Worm (Caenorhabditis elegans) whole organism, late embryonic: ENCODE results near the gene nhr-39.

ENCODE experiments used
- C08G9.2 ChIP-seq: sonication (generic microtip); optimal IDR thresholded peaks from 2 replicates; lab custom pipeline; 2016; ENCODE audit warnings: mild to moderate bottlenecking, missing genetic modification characterization, moderate library complexity, missing compliant biosample characterization
- F13H6.1 ChIP-seq: sonication (generic microtip); optimal IDR thresholded peaks from 2 replicates; lab custom pipeline; 2016; ENCODE audit warnings: missing genetic modification characterization, missing compliant biosample characterization
- K02D7.2 ChIP-seq: sonication (generic microtip); optimal IDR thresholded peaks from 2 replicates; lab custom pipeline; 2017; ENCODE audit warnings: mild to moderate bottlenecking, missing genetic modification characterization, missing compliant biosample characterization
- ahr-1 ChIP-seq: sonication (generic microtip); optimal IDR thresholded peaks from 2 replicates; lab custom pipeline; 2016; ENCODE audit warnings: missing genetic modification characterization, missing compliant biosample characterization
- ama-1 ChIP-seq: fragments of 150-350 bp; optimal IDR thresholded peaks from 2 replicates; lab custom pipeline; 2014
- ceh-18 ChIP-seq: sonication (generic microtip); optimal IDR thresholded peaks from 2 replicates; lab custom pipeline; 2016; ENCODE audit warnings: missing genetic modification characterization, missing compliant biosample characterization
- ceh-2 ChIP-seq: sonication (generic microtip); optimal IDR thresholded peaks from 2 replicates; lab custom pipeline; 2016; ENCODE audit warnings: missing genotype, missing genetic modification characterization, missing compliant biosample characterization
- ceh-22 ChIP-seq: sonication (generic microtip); optimal IDR thresholded peaks from 2 replicates; lab custom pipeline; 2017; ENCODE audit warnings: missing biosample characterization, missing genetic modification characterization
- ceh-24 ChIP-seq: sonication (generic microtip); optimal IDR thresholded peaks from 2 replicates; lab custom pipeline; 2016; ENCODE audit warnings: mild to moderate bottlenecking, missing genetic modification characterization, missing compliant biosample characterization
- ceh-30 ChIP-seq: fragments of 150-350 bp; optimal IDR thresholded peaks from 2 replicates; lab custom pipeline; 2014; ENCODE audit warnings: missing biosample characterization, missing genetic modification characterization
- ceh-31 ChIP-seq: sonication (generic microtip); optimal IDR thresholded peaks from 2 replicates; lab custom pipeline; 2016; ENCODE audit warnings: missing genetic modification characterization, missing compliant biosample characterization
- ceh-34 ChIP-seq: sonication (generic microtip); optimal IDR thresholded peaks from 2 replicates; lab custom pipeline; 2016; ENCODE audit warnings: mild to moderate bottlenecking, missing genetic modification characterization, missing compliant biosample characterization
- ceh-45 ChIP-seq: fragments of 200-800 bp; sonication (Bioruptor generic); IDR thresholded peaks from 2 replicates; pipeline ENCODE4 v1.3.6; 2022; ENCODE audit warnings: missing genetic modification reagents, missing genetic modification characterization, missing compliant biosample characterization
- ceh-48 ChIP-seq: sonication (generic microtip); optimal IDR thresholded peaks from 2 replicates; lab custom pipeline; 2016; ENCODE audit warnings: missing genetic modification characterization, inconsistent platforms, missing compliant biosample characterization
- ceh-9 ChIP-seq: sonication (generic microtip); optimal IDR thresholded peaks from 2 replicates; lab custom pipeline; 2016; ENCODE audit warnings: mild to moderate bottlenecking, missing genetic modification characterization, inconsistent platforms, missing compliant biosample characterization
- elt-4 ChIP-seq: sonication (generic microtip); optimal IDR thresholded peaks from 2 replicates; lab custom pipeline; 2016; ENCODE audit warnings: missing genetic modification characterization, missing compliant biosample characterization
- ets-4 ChIP-seq: sonication (generic microtip); optimal IDR thresholded peaks from 2 replicates; lab custom pipeline; 2016; ENCODE audit warnings: missing genetic modification characterization, missing compliant biosample characterization
- eyg-1 ChIP-seq: sonication (generic microtip); optimal IDR thresholded peaks from 2 replicates; lab custom pipeline; 2016; ENCODE audit warnings: missing genotype, missing genetic modification characterization, missing compliant biosample characterization
- fax-1 ChIP-seq: sonication (generic microtip); optimal IDR thresholded peaks from 2 replicates; lab custom pipeline; 2016; ENCODE audit warnings: missing genotype, missing genetic modification characterization, missing compliant biosample characterization
- lim-6 ChIP-seq: sonication (generic microtip); optimal IDR thresholded peaks from 2 replicates; lab custom pipeline; 2016; ENCODE audit warnings: missing genetic modification characterization, missing compliant biosample characterization
- mec-3 ChIP-seq: sonication (generic microtip); optimal IDR thresholded peaks from 2 replicates; lab custom pipeline; 2016; ENCODE audit warnings: borderline replicate concordance, missing genetic modification characterization, missing compliant biosample characterization
- nhr-11 ChIP-seq: fragments of 150-350 bp; optimal IDR thresholded peaks from 2 replicates; lab custom pipeline; 2014; ENCODE audit warnings: missing biosample characterization, missing genetic modification characterization
- npax-4 ChIP-seq: sonication (generic microtip); optimal IDR thresholded peaks from 2 replicates; lab custom pipeline; 2016; ENCODE audit warnings: missing genetic modification characterization, missing compliant biosample characterization
- pat-9 ChIP-seq: fragments of 200-800 bp; sonication (Bioruptor generic); optimal IDR thresholded peaks from 2 replicates; lab custom pipeline; 2018; ENCODE audit warnings: mild to moderate bottlenecking, missing genetic modification characterization, moderate library complexity, missing compliant biosample characterization
- pax-1 ChIP-seq: fragments of 150-350 bp; optimal IDR thresholded peaks from 2 replicates; lab custom pipeline; 2014; ENCODE audit warnings: missing biosample characterization, missing genetic modification characterization
- pha-4 ChIP-seq: fragments of 150-350 bp; optimal IDR thresholded peaks from 2 replicates; lab custom pipeline; 2018; ENCODE audit warnings: missing biosample characterization, missing genetic modification reagents, missing genetic modification characterization
- pqm-1 ChIP-seq: sonication (generic microtip); optimal IDR thresholded peaks from 2 replicates; lab custom pipeline; 2016; ENCODE audit warnings: missing genetic modification characterization, missing compliant biosample characterization
- pros-1 ChIP-seq: fragments of 150-350 bp; optimal IDR thresholded peaks from 2 replicates; lab custom pipeline; 2014; ENCODE audit warnings: missing biosample characterization, missing genetic modification reagents, missing genetic modification characterization
- sdc-2 ChIP-seq: sonication (generic microtip); optimal IDR thresholded peaks from 2 replicates; lab custom pipeline; 2016; ENCODE audit warnings: missing genotype, missing genetic modification characterization, missing compliant biosample characterization
- sox-2 ChIP-seq: fragments of 200-800 bp; sonication (Bioruptor generic); IDR thresholded peaks from 2 replicates; pipeline ENCODE4 v1.3.6; 2022; ENCODE audit warnings: missing genetic modification reagents, missing genetic modification characterization, missing compliant biosample characterization
- sox-4 ChIP-seq: sonication (generic microtip); optimal IDR thresholded peaks from 2 replicates; lab custom pipeline; 2017; ENCODE audit warnings: mild to moderate bottlenecking, missing genetic modification characterization, inconsistent platforms, missing compliant biosample characterization
- unc-3 ChIP-seq, 2 experiments: fragments of 200-800 bp in 1 of 2; sonication (Bioruptor generic) in 1 of 2; sonication (generic microtip) in 1 of 2; conservative IDR thresholded peaks in 1 of 2; optimal IDR thresholded peaks in 1 of 2; 2 replicates each; pipeline versions ENCODE4 v1.3.6 to Lab custom; 2016 to 2022; ENCODE audit warnings: missing compliant biosample characterization in 2 of 2, missing genetic modification characterization in 2 of 2, missing genetic modification reagents in 1 of 2
- unc-86 ChIP-seq: sonication (generic microtip); optimal IDR thresholded peaks from 2 replicates; lab custom pipeline; 2016; ENCODE audit warnings: missing genetic modification characterization, missing compliant biosample characterization
- ztf-16 ChIP-seq: sonication (generic microtip); optimal IDR thresholded peaks from 2 replicates; lab custom pipeline; 2017; ENCODE audit warnings: missing genetic modification characterization, missing compliant biosample characterization

The nhr-39 gene

DNA sequence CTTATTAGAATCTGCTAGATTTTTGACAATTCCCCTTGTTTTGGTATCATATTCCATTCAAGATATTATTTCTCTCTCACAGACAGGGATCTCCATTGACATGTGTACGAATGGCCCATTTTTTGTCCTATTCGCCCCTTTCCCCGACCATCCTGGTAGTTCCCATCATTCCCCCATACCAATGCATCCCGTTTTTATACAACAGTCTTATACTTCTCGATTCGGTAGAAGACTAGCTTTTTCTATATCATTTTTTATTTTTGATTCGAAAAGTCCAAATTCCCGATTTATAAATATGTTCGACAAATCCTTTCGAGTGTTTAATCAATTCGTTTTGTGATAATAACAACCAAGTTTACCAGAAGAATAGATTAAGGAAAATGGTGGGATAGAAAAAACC lies 23.8 kb downstream of the nhr-39 start:
- TF ChIP-seq mec-3 (tag; lab: Kevin White, UChicago) = no peak
- TF ChIP-seq nhr-11 (tag; lab: Kevin White, UChicago) = no peak
- no peak for TF ChIP-seq ama-1 (lab: Kevin White, UChicago)
- TF ChIP-seq pros-1 (tag; lab: Kevin White, UChicago) = no peak
- TF ChIP-seq ets-4 (tag; lab: Kevin White, UChicago) = no peak
- TF ChIP-seq unc-86 = no peak
- TF ChIP-seq ceh-30 (tag; lab: Kevin White, UChicago) = no peak
- TF ChIP-seq, all 69 proteins: peak for 0

DNA sequence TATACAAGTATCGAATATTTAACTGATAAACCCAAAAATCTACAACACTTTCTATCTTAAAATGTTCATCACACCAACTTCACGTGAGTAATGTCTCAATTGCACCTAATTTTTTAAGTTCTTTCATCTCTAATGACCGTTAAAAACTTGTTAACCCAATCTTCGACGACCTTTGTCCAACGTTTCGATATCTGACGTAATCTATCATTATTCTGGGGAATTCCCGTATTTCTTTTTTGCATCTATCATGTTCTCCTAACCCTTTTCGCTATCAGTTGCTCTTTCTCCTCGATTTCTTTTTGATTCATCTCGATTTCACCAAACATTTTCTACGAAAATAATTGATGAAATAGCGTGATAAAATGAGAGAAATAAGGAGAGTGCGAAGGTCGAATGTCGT lies 24.6 kb downstream of the nhr-39 start:
- TF ChIP-seq pax-1 (no peak), ceh-18 (tag; lab: Kevin White, UChicago) (no peak), sox-4 (no peak), ceh-9 (tag; lab: Kevin White, UChicago) (no peak), mec-3 (tag; lab: Kevin White, UChicago) (no peak), sdc-2 (tag; lab: Kevin White, UChicago) (no peak), pha-4 (tag; lab: Kevin White, UChicago) (no peak), unc-3 (GFP tag; conservative IDR thresholded peaks at IDR 0.05; lab: Robert Waterston, UW) (no peak), unc-3 (tag; optimal IDR thresholded peaks at IDR 0.05; lab: Kevin White, UChicago) (no peak), pqm-1 (tag; lab: Kevin White, UChicago) (no peak), F13H6.1 (tag; lab: Kevin White, UChicago) (no peak), C08G9.2 (tag; lab: Kevin White, UChicago) (no peak), K02D7.2 (tag; lab: Kevin White, UChicago) (no peak), ceh-45 (no peak), elt-4 (tag; lab: Kevin White, UChicago) (no peak), pat-9 (tag; lab: Kevin White, UChicago) (no peak)

DNA sequence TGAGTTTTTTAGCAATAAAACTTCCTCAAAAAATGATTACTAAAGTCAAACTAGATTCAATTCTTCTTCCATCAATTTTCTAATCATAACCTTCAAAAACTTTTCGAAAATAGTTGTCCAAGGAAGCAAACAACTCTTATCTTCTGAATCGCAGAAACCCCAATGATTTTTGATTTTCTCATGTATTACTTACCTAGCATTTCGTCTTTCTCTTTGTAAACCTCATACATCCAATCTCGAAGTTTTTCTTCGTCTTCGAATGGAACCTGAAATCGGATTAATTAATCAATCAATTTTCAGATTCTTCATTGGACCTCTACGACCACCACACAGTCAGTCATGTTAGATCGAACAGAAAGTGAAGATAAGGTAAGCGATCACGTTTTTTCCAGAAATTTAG lies 25.5 kb downstream of the nhr-39 start, which contains the start of gene K07B1.4:
TSS of gene K07B1.4 (plus strand) at position 301 of the 400 bp plus-strand sequence.
- no peak for TF ChIP-seq lim-6 (tag; lab: Kevin White, UChicago)
- no peak for TF ChIP-seq sox-2 (GFP tag; lab: Robert Waterston, UW)
- no peak for TF ChIP-seq ceh-2 (tag; lab: Kevin White, UChicago)
- no peak for TF ChIP-seq fax-1 (tag; lab: Kevin White, UChicago)
- no peak for TF ChIP-seq ama-1 (lab: Kevin White, UChicago)
- no peak for TF ChIP-seq eyg-1 (tag; lab: Kevin White, UChicago)
- TF ChIP-seq pax-1 = no peak
- TF ChIP-seq ceh-31 (tag; lab: Kevin White, UChicago) = no peak
- no peak for TF ChIP-seq ztf-16 (tag; lab: Kevin White, UChicago)
- no peak for TF ChIP-seq npax-4 (tag; lab: Kevin White, UChicago)
- no peak for TF ChIP-seq ahr-1 (tag; lab: Kevin White, UChicago)
- TF ChIP-seq unc-3 (GFP tag; conservative IDR thresholded peaks at IDR 0.05; lab: Robert Waterston, UW) = no peak
- TF ChIP-seq unc-3 (tag; optimal IDR thresholded peaks at IDR 0.05; lab: Kevin White, UChicago) = no peak
- no peak for TF ChIP-seq pha-4 (tag; lab: Kevin White, UChicago)
- TF ChIP-seq, all 69 proteins: peak for 0

- TF ChIP-seq ceh-48 (tag; lab: Kevin White, UChicago) = no peak
- no peak for TF ChIP-seq pha-4 (tag; lab: Kevin White, UChicago)
- no peak for TF ChIP-seq ceh-24 (tag; lab: Kevin White, UChicago)
- no peak for TF ChIP-seq ceh-22 (tag; lab: Kevin White, UChicago)
- TF ChIP-seq ceh-34 (tag; lab: Kevin White, UChicago) = no peak
- no peak for TF ChIP-seq unc-3 (GFP tag; conservative IDR thresholded peaks at IDR 0.05; lab: Robert Waterston, UW)
- TF ChIP-seq unc-3 (tag; optimal IDR thresholded peaks at IDR 0.05; lab: Kevin White, UChicago) = no peak
Observed at ce11 chrV:9329245-9329979, 26.3 kb downstream of the nhr-39 start.
